Fruit fly (Drosophila melanogaster) whole organism, pupa: ENCODE data around the gene CG18545.

Source experiments
- CG32121 ChIP-seq: fragments of 200-800 bp; sonication (Bioruptor generic); IDR thresholded peaks from 2 replicates; pipeline ENCODE4 v1.3.6; 2022; ENCODE audit warnings: missing biosample characterization, missing genetic modification characterization
- Pif1B ChIP-seq: fragments of 200-800 bp; sonication (Bioruptor generic); optimal IDR thresholded peaks from 3 replicates; lab custom pipeline; 2016; ENCODE audit warnings: missing biosample characterization, missing genetic modification characterization
- Snoo ChIP-seq: fragments of 200-800 bp; sonication (Bioruptor generic); optimal IDR thresholded peaks from 3 replicates; lab custom pipeline; 2017; ENCODE audit warnings: missing biosample characterization, mild to moderate bottlenecking, missing genetic modification characterization, inconsistent platforms

dm6 chr3R:10356563-10357363 lies 16.0 kb downstream of the CG18545 start:
- TF ChIP-seq Snoo (tag; lab: Kevin White, UChicago) (peak; percentile 75), CG32121 (no peak), Pif1B (GFP tag; lab: Kevin White, UChicago) (peak; percentile 90)
